Worm (Caenorhabditis elegans) whole organism, L1 larva: ENCODE measurements around the gene ZC477.4.
A peak's percentile ranks its signal among the peaks of the same experiment; 100 is the strongest.

Experiments
- ama-1 ChIP-seq: fragments of 150-350 bp; optimal IDR thresholded peaks from 2 replicates; lab custom pipeline; 2014
- dpl-1 ChIP-seq, 3 experiments: fragments of 150-350 bp in 2 of 3; sonication (generic microtip) in 1 of 3; optimal IDR thresholded peaks; 2 replicates each; lab custom pipeline; 2014 to 2017; ENCODE audit warnings: missing biosample characterization in 3 of 3, missing genetic modification characterization in 3 of 3, missing genetic modification reagents in 3 of 3
- egl-27 ChIP-seq, 2 experiments: fragments of 150-350 bp in 1 of 2; sonication (generic microtip); optimal IDR thresholded peaks; 3 replicates each; lab custom pipeline; 2017 to 2018; ENCODE audit warnings: missing biosample characterization in 2 of 2, missing genetic modification characterization in 2 of 2, missing genetic modification reagents in 2 of 2
- mdl-1 ChIP-seq, 2 experiments: fragments of 150-350 bp; optimal IDR thresholded peaks; 2 replicates each; lab custom pipeline; 2014 to 2017; ENCODE audit warnings: missing biosample characterization in 2 of 2, missing genetic modification characterization in 2 of 2, inconsistent platforms in 1 of 2
- nhr-11 ChIP-seq: fragments of 150-350 bp; optimal IDR thresholded peaks from 2 replicates; lab custom pipeline; 2014; ENCODE audit warnings: missing biosample characterization, missing genetic modification characterization
- nhr-237 ChIP-seq: fragments of 150-350 bp; optimal IDR thresholded peaks from 2 replicates; lab custom pipeline; 2014; ENCODE audit warnings: missing biosample characterization, missing genetic modification characterization

DNA sequence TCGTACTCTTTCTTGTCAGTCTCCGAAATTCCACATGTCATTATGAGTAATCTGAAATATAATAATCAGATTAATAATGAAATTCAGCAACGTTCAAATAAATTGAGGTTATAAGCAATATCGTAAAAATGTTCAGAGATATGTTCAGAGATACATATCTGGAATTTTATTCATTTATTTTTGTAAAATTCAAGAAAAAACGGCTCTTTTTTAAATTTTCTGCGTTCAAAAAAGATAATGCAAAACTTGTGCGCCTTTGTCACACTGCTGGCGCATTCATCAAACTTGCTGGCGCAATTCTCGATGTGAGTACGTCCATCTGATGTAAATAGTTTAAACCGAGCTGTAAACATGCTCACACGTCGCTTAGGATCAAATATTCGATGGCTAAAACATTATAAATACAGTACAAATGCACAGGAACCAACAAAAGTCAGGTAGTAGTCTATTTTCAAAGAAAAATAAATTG is 4.7 kb upstream of the ZC477.4 start, which contains the start of the genes rde-8 and ZC477.3:
- TF ChIP-seq ama-1 (lab: Kevin White, UChicago) = peak; percentile 17
- TF ChIP-seq nhr-237 = no peak
- TF ChIP-seq nhr-11 (tag; lab: Kevin White, UChicago) = peak; percentile 37
- TF ChIP-seq dpl-1 (GFP tag; optimal IDR thresholded peaks at IDR 0.05; lab: Kevin White, UChicago) = peak; percentile 63 to 83 (median 80)
- no peak for TF ChIP-seq egl-27 (tag; optimal IDR thresholded peaks at IDR 0.05; lab: Kevin White, UChicago)
- TF ChIP-seq mdl-1 (tag; optimal IDR thresholded peaks at IDR 0.05; lab: Kevin White, UChicago) = peak in 1 of 2 experiments; percentile 62
